Fruit fly (Drosophila melanogaster): ENCODE results near the gene S-Lap2.
A peak's percentile ranks its signal among the peaks of the same experiment; 100 is the strongest.

S-Lap2 gene

DNA sequence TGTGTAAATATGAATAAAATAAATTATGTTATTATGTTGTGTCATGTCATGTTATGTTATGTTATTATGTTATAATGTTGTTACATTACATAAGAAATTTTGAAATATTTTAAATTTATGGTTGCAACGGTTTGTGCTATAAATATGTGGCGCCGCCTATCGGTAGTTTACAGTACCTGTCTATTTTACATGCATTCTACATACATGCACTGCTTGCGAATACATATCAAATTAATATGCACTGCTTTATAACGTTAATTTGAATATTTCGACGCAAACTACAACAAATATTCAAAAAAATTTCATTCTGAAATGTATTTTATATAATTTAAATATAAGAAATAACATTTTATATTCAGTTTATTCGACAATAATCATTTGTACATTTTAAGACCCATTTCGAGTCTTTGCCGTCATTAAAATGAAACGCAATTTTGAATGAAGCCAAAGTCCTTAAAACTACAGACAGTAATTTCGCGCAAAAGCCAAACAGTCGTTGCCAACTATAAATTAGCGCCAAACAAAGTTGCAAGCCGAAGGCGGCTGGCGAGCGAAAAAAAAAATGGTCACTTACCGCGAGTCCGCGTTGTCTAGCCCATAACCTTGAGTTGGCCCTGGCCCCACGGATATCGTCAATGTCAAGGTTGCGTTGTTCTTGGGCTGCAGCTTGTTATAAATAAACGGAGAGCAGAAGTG lies 32.3 kb downstream of the S-Lap2 start (continued):
- TF ChIP-seq crol (GFP tag; IDR thresholded peaks at IDR 0.05) = no peak
- peak; percentile 30; the same call in 1 of the 2 replicates for TF ChIP-seq bbx (GFP tag; IDR thresholded peaks at IDR 0.05; ENCODE audit: partially characterized antibody)
- peak; percentile 77; the same call in 1 of the 4 replicates for TF ChIP-seq chinmo (GFP tag; IDR thresholded peaks at IDR 0.05; ENCODE audit: partially characterized antibody)
- no peak for TF ChIP-seq CG9609 (GFP tag; optimal IDR thresholded peaks at IDR 0.05)
- TF ChIP-seq MTF-1 (GFP tag; optimal IDR thresholded peaks at IDR 0.05; ENCODE audit: borderline replicate concordance) = no peak
- TF ChIP-seq CG6791 (GFP tag; IDR thresholded peaks at IDR 0.05; ENCODE audit: partially characterized antibody) = no peak
- TF ChIP-seq HmgD (GFP tag; optimal IDR thresholded peaks at IDR 0.05) = no peak
- TF ChIP-seq lov (optimal IDR thresholded peaks at IDR 0.05) = no peak
- no peak for TF ChIP-seq lov (GFP tag; IDR thresholded peaks at IDR 0.05)
- peak in 1 of 2 experiments; percentile 46 for TF ChIP-seq Dfd (GFP tag; optimal IDR thresholded peaks at IDR 0.05)
- no peak for TF ChIP-seq CG7928 (GFP tag; optimal IDR thresholded peaks at IDR 0.05)
- no peak for TF ChIP-seq Hr39 (optimal IDR thresholded peaks at IDR 0.05)
- no peak for TF ChIP-seq oc (tag; optimal IDR thresholded peaks at IDR 0.05)
- no peak for TF ChIP-seq CG16863 (GFP tag; optimal IDR thresholded peaks at IDR 0.05)
- TF ChIP-seq CG15269 (tag; optimal IDR thresholded peaks at IDR 0.05) = no peak
- no peak; the same call in 1 of the 2 replicates for TF ChIP-seq CG11247 (GFP tag; IDR thresholded peaks at IDR 0.05)
- TF ChIP-seq jigr1 (GFP tag; IDR thresholded peaks at IDR 0.05) = no peak
- no peak for TF ChIP-seq p53 (GFP tag; optimal IDR thresholded peaks at IDR 0.05)
- TF ChIP-seq NC2β (GFP tag; optimal IDR thresholded peaks at IDR 0.05) = no peak
- TF ChIP-seq wdn (GFP tag; IDR thresholded peaks at IDR 0.05) = no peak
- TF ChIP-seq CG18011 (GFP tag; optimal IDR thresholded peaks at IDR 0.05) = no peak
- no peak for TF ChIP-seq lmd (GFP tag; IDR thresholded peaks at IDR 0.05)
- TF ChIP-seq sd (tag; optimal IDR thresholded peaks at IDR 0.05) = no peak
- no peak for TF ChIP-seq nerfin-2 (GFP tag; IDR thresholded peaks at IDR 0.05; ENCODE audit: partially characterized antibody)
- no peak for TF ChIP-seq ken (GFP tag; IDR thresholded peaks at IDR 0.05)
- no peak for TF ChIP-seq CG9817 (tag; optimal IDR thresholded peaks at IDR 0.05)
- TF ChIP-seq br (optimal IDR thresholded peaks at IDR 0.05) = no peak
- TF ChIP-seq E2f1 (GFP tag; IDR thresholded peaks at IDR 0.05) = no peak; the same call in 1 of the 2 replicates
- TF ChIP-seq Bgb (GFP tag; IDR thresholded peaks at IDR 0.05; ENCODE audit: partially characterized antibody) = peak; percentile 64; the same call in 1 of the 2 replicates
- no peak for TF ChIP-seq NC2α (GFP tag; optimal IDR thresholded peaks at IDR 0.05)
- no peak for TF ChIP-seq Hmr (GFP tag; optimal IDR thresholded peaks at IDR 0.05)
- no peak for TF ChIP-seq usp (GFP tag; optimal IDR thresholded peaks at IDR 0.05)
- no peak for TF ChIP-seq gt (GFP tag; IDR thresholded peaks at IDR 0.05)
- TF ChIP-seq Optix (GFP tag; IDR thresholded peaks at IDR 0.05) = no peak; the same call in 2 of the 3 replicates
- TF ChIP-seq Jarid2 (GFP tag; optimal IDR thresholded peaks at IDR 0.05) = peak; percentile 3
- TF ChIP-seq H2.0 (GFP tag; IDR thresholded peaks at IDR 0.05) = no peak
- no peak for TF ChIP-seq dati (GFP tag; IDR thresholded peaks at IDR 0.05)
- TF ChIP-seq CG15696 (tag; optimal IDR thresholded peaks at IDR 0.05) = peak; percentile 20
- TF ChIP-seq CG14710 (tag; optimal IDR thresholded peaks at IDR 0.05) = peak; percentile 9
- no peak for TF ChIP-seq Gug (GFP tag; IDR thresholded peaks at IDR 0.05)
- no peak for TF ChIP-seq CG7745 (tag; optimal IDR thresholded peaks at IDR 0.05)
- no peak for TF ChIP-seq unc-4 (GFP tag; IDR thresholded peaks at IDR 0.05; ENCODE audit: partially characterized antibody)
- TF ChIP-seq dmrt11E (tag; optimal IDR thresholded peaks at IDR 0.05) = peak; percentile 4
- TF ChIP-seq CG11456 (GFP tag; IDR thresholded peaks at IDR 0.05) = no peak
